Worm (Caenorhabditis elegans) whole organism, early embryonic: ENCODE results near the gene F53A9.3.

Source experiments
- B0310.2 ChIP-seq: sonication (generic microtip); optimal IDR thresholded peaks from 2 replicates; lab custom pipeline; 2016; ENCODE audit warnings: mild to moderate bottlenecking, missing genetic modification characterization, missing compliant biosample characterization
- F13C5.2 ChIP-seq: sonication (generic microtip); optimal IDR thresholded peaks from 2 replicates; lab custom pipeline; 2017; ENCODE audit warnings: mild to moderate bottlenecking, missing genetic modification characterization, inconsistent platforms, missing compliant biosample characterization
- aly-1 ChIP-seq: sonication (generic microtip); optimal IDR thresholded peaks from 2 replicates; lab custom pipeline; 2016; ENCODE audit warnings: missing genetic modification characterization, missing compliant biosample characterization
- ama-1 ChIP-seq: fragments of 150-350 bp; optimal IDR thresholded peaks from 2 replicates; lab custom pipeline; 2014
- ceh-13 ChIP-seq: fragments of 200-800 bp; sonication (Bioruptor generic); optimal IDR thresholded peaks from 2 replicates; lab custom pipeline; 2018; ENCODE audit warnings: mild to moderate bottlenecking, missing genetic modification characterization, missing compliant biosample characterization
- ceh-36 ChIP-seq: sonication (generic microtip); optimal IDR thresholded peaks from 2 replicates; lab custom pipeline; 2016; ENCODE audit warnings: missing genetic modification characterization, inconsistent platforms, missing compliant biosample characterization
- ets-7 ChIP-seq: sonication (generic microtip); optimal IDR thresholded peaks from 2 replicates; lab custom pipeline; 2016; ENCODE audit warnings: missing genotype, missing genetic modification characterization, missing compliant biosample characterization
- flt-1 ChIP-seq: fragments of 200-800 bp; sonication (Bioruptor generic); IDR thresholded peaks from 2 replicates; pipeline ENCODE4 v1.3.6; 2022; ENCODE audit warnings: missing genetic modification characterization, missing compliant biosample characterization
- hmbx-1 ChIP-seq: sonication (generic microtip); optimal IDR thresholded peaks from 2 replicates; lab custom pipeline; 2016; ENCODE audit warnings: mild to moderate bottlenecking, missing genetic modification characterization, missing compliant biosample characterization
- hmg-4 ChIP-seq: fragments of 200-800 bp; sonication (Bioruptor generic); optimal IDR thresholded peaks from 2 replicates; lab custom pipeline; 2018; ENCODE audit warnings: mild to moderate bottlenecking, missing genetic modification characterization, missing compliant biosample characterization
- hnd-1 ChIP-seq: sonication (generic microtip); optimal IDR thresholded peaks from 2 replicates; lab custom pipeline; 2016; ENCODE audit warnings: missing genetic modification characterization, missing compliant biosample characterization
- pes-1 ChIP-seq: fragments of 200-800 bp; sonication (Bioruptor generic); IDR thresholded peaks from 2 replicates; pipeline ENCODE4 v1.3.6; 2022; ENCODE audit warnings: missing genetic modification reagents, missing genetic modification characterization, missing compliant biosample characterization
- scrt-1 ChIP-seq: fragments of 200-800 bp; sonication (Bioruptor generic); IDR thresholded peaks from 2 replicates; pipeline ENCODE4 v1.3.6; 2022; ENCODE audit warnings: missing genetic modification characterization, missing compliant biosample characterization
- sea-1 ChIP-seq: fragments of 200-800 bp; sonication (Bioruptor generic); conservative IDR thresholded peaks from 2 replicates; pipeline ENCODE4 v1.3.6; 2022; ENCODE audit warnings: missing genetic modification characterization, missing compliant biosample characterization
- tbx-11 ChIP-seq: fragments of 200-800 bp; sonication (Bioruptor generic); IDR thresholded peaks from 2 replicates; pipeline ENCODE4 v1.3.6; 2022; ENCODE audit warnings: missing genetic modification characterization, missing compliant biosample characterization
- tbx-37 ChIP-seq: fragments of 200-800 bp; sonication (Bioruptor generic); conservative IDR thresholded peaks from 2 replicates; pipeline ENCODE4 v1.3.6; 2022; ENCODE audit warnings: missing genetic modification reagents, missing genetic modification characterization, missing compliant biosample characterization
- tra-4 ChIP-seq: sonication (generic microtip); optimal IDR thresholded peaks from 2 replicates; lab custom pipeline; 2017; ENCODE audit warnings: missing genetic modification characterization, missing compliant biosample characterization

The F53A9.3 gene

DNA sequence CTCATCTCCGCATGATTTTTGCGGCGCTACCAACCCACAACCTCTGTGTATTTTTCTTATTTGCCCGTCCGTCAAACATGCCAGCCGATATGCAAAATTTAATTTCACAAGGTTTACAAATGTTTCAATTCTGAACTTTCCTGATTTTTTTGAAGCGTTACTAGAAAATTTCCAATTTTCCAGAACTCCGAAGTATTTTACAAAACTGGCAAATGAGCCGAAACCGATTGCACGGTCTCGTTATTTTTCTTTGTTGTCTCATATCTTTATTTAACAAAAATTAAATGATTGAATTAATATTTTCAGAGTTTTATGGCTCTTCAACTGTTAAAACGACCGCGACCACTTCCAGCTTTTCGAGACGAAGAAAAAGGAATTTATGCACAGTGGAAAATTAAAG, at the start of gene F53A9.3:
TSS of gene F53A9.3 (plus strand) at position 301 of the 400 bp plus-strand sequence.
- no peak for TF ChIP-seq hmg-4 (GFP tag; lab: Kevin White, UChicago)
- TF ChIP-seq aly-1 (tag; lab: Kevin White, UChicago), result no peak
- no peak for TF ChIP-seq ama-1 (lab: Kevin White, UChicago)
- TF ChIP-seq flt-1, result no peak
- no peak for TF ChIP-seq pes-1 (GFP tag; lab: Robert Waterston, UW)
- TF ChIP-seq sea-1, result no peak
- no peak for TF ChIP-seq scrt-1 (GFP tag; lab: Robert Waterston, UW)
- no peak for TF ChIP-seq tbx-11
- TF ChIP-seq B0310.2, result no peak
- no peak for TF ChIP-seq ceh-13 (GFP tag; lab: Kevin White, UChicago)
- no peak for TF ChIP-seq hmbx-1 (tag; lab: Kevin White, UChicago)
- TF ChIP-seq tra-4 (tag; lab: Kevin White, UChicago), result no peak

DNA sequence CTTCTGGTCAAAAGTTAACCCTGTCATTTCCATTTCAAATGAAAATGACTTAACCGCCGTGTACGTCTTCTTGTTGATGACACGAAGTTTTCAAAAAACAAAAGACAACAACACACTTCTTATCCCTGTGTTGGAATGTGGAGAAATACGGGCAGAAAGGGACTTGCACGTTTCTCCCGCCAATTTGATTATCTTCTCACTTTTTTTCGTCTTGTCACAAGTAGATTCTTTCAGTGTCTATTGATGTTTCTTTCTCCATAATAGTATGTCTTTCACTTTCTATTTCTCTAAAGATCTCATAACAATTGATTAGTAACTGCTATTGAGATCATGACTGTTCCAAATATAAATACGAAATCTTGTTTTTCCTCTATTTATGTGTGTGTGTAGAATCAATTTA, 48.6 kb upstream of the F53A9.3 start:
- TF ChIP-seq ceh-36 (tag; lab: Kevin White, UChicago) (no peak), flt-1 (no peak), hnd-1 (tag; lab: Kevin White, UChicago) (no peak), scrt-1 (GFP tag; lab: Robert Waterston, UW) (no peak), hmg-4 (GFP tag; lab: Kevin White, UChicago) (no peak), B0310.2 (no peak), pes-1 (GFP tag; lab: Robert Waterston, UW) (no peak), F13C5.2 (no peak), ama-1 (lab: Kevin White, UChicago) (no peak), tra-4 (tag; lab: Kevin White, UChicago) (no peak), ets-7 (tag; lab: Kevin White, UChicago) (no peak), hmbx-1 (tag; lab: Kevin White, UChicago) (no peak), tbx-11 (no peak)

DNA sequence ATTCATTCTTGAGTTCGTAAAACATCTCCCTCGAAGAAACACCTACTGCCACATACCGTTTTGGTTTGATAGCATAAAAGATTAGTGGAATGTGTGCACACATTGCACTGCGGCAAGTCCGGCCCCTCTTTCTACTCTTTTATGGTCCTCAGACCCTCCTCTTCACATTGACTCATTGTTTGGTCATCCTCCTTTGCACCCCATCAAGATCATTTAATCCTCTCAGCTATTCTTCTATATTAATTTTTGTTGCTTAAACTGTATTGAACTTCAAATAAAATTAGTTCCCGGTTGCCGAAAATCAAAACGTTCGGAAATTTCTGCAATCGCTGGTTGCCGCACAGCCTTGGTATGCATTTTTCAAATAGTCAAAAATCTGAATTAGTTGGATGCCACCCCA, 47.8 kb upstream of the F53A9.3 start, which contains the start of gene rig-1:
TSS of gene rig-1 (plus strand) at position 301 of the 400 bp plus-strand sequence.
- TF ChIP-seq ceh-36 (tag; lab: Kevin White, UChicago) (no peak), hmbx-1 (tag; lab: Kevin White, UChicago) (no peak), pes-1 (GFP tag; lab: Robert Waterston, UW) (no peak), flt-1 (no peak), B0310.2 (no peak), ceh-13 (GFP tag; lab: Kevin White, UChicago) (no peak), hnd-1 (tag; lab: Kevin White, UChicago) (no peak)

DNA sequence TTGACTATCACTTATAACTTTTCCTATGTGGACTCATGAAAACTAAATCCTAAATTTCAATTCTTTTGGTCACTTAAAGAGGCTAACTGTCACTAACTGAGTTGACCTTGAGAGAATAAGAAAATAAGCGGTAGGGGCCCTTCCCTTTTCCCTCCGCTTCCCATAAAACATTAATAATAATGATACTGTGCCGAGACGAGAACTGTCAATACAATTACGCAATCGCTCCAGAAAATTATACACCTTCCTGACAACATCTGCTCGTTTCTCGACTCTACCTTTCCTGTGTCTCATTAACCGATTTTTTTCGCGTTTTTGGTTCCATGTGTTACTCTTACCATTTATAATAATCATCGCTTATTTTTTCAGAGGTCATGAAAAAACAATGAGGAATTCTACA, 47.2 kb upstream of the F53A9.3 start:
- no peak for TF ChIP-seq hmg-4 (GFP tag; lab: Kevin White, UChicago)
- no peak for TF ChIP-seq ama-1 (lab: Kevin White, UChicago)
- TF ChIP-seq flt-1, result no peak
- TF ChIP-seq ceh-13 (GFP tag; lab: Kevin White, UChicago), result no peak
- no peak for TF ChIP-seq aly-1 (tag; lab: Kevin White, UChicago)
- no peak for TF ChIP-seq F13C5.2
- no peak for TF ChIP-seq sea-1

DNA sequence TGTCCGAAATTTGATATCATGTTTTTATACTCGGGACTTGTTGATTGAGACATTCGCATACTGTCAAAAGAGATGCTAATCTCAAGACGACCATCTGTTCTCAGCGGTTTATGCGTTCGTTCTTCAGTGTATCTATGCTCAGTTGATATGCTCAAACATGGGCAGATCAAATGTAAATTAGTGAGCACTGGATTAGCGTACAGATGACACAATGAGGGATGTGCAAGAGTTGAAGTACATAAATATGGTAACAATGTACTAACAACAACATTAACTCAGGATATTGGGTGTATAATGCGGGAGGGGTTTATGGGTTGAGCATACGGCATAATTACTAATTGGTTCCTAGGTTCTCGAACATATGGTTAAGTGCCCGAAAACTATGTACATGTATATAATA, 45.7 kb upstream of the F53A9.3 start:
- TF ChIP-seq F13C5.2 (no peak), ceh-13 (GFP tag; lab: Kevin White, UChicago) (no peak), hmg-4 (GFP tag; lab: Kevin White, UChicago) (no peak)

DNA sequence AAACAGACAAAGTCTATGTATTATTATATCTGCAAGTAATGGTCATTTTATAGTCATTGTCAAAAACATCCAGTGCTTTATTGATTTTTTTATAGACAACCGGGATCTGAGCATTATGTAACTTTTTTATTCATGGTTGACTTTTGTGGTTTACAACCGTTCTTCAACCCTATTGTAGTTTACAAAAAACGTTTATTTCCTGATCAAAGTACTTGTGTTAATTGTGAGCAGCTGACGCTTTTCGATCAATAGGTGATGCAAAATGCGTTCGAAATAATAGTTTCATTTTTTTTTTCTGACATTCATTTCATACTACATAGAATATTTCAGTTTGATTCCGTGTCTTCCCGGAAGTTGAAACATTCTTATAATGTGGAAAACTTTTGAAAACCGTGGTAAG, 35.4 kb upstream of the F53A9.3 start, which contains the start of the genes K09E2.2 and K09E2.3:
TSS of gene K09E2.2 (plus strand) at position 301 of the 400 bp plus-strand sequence.
TSS of gene K09E2.3 (plus strand) at position 325 of the 400 bp plus-strand sequence.
- TF ChIP-seq hmg-4 (GFP tag; lab: Kevin White, UChicago), result no peak
- no peak for TF ChIP-seq tbx-11
- no peak for TF ChIP-seq hnd-1 (tag; lab: Kevin White, UChicago)
- TF ChIP-seq F13C5.2, result no peak
- TF ChIP-seq tbx-37, result no peak
- TF ChIP-seq ets-7 (tag; lab: Kevin White, UChicago), result no peak
- no peak for TF ChIP-seq B0310.2
- no peak for TF ChIP-seq pes-1 (GFP tag; lab: Robert Waterston, UW)
- no peak for TF ChIP-seq ceh-13 (GFP tag; lab: Kevin White, UChicago)
- no peak for TF ChIP-seq scrt-1 (GFP tag; lab: Robert Waterston, UW)
- TF ChIP-seq tra-4 (tag; lab: Kevin White, UChicago), result no peak

DNA sequence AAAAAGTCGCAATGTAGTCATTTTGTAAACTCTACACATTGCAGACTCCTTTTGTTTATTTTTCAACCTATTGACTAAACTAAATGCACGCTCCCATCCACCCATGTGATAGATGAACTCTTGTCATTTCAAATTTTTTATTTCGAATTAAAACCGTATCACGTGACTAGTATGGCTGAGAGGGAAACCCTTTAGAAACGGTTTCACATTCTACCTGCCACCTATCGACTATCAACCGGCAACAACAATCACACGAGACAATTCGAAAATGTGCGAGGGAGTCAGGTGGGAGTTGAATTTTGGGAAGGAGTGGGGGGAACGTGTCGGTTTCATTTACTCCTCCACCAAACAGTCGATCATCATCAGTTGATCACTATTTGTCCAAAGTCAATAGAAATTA, 33.6 kb upstream of the F53A9.3 start:
- no peak for TF ChIP-seq tbx-37
- no peak for TF ChIP-seq hmbx-1 (tag; lab: Kevin White, UChicago)
- no peak for TF ChIP-seq pes-1 (GFP tag; lab: Robert Waterston, UW)

DNA sequence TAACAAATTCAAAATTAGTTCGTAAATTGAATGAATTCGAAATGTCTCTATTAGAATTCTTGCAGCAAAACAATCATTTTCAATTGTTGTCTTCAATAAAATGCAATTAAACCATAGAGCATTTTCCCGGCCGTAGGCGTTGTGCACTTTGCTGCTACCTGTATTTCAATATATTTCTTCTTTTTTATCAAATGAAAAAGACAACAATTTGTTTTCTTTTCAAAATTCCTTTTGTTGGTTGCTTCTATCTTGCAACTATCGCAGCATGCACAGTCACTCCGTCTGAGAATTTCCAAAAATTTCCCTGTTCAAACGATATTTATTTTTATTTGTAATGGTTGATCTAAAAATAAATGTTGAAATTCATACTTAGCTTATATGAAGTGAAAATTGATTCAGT, 33.0 kb upstream of the F53A9.3 start:
- no peak for TF ChIP-seq hnd-1 (tag; lab: Kevin White, UChicago)
- no peak for TF ChIP-seq hmbx-1 (tag; lab: Kevin White, UChicago)
- no peak for TF ChIP-seq scrt-1 (GFP tag; lab: Robert Waterston, UW)
- TF ChIP-seq ama-1 (lab: Kevin White, UChicago), result no peak
- no peak for TF ChIP-seq hmg-4 (GFP tag; lab: Kevin White, UChicago)
- no peak for TF ChIP-seq ceh-36 (tag; lab: Kevin White, UChicago)
- no peak for TF ChIP-seq pes-1 (GFP tag; lab: Robert Waterston, UW)
- no peak for TF ChIP-seq F13C5.2
- no peak for TF ChIP-seq aly-1 (tag; lab: Kevin White, UChicago)
- TF ChIP-seq tbx-37, result no peak
- no peak for TF ChIP-seq B0310.2
- TF ChIP-seq tbx-11, result no peak
- TF ChIP-seq ceh-13 (GFP tag; lab: Kevin White, UChicago), result no peak
- no peak for TF ChIP-seq flt-1
- TF ChIP-seq ets-7 (tag; lab: Kevin White, UChicago), result no peak
- no peak for TF ChIP-seq tra-4 (tag; lab: Kevin White, UChicago)
